Worm (Caenorhabditis elegans) whole organism, L4 larva: ENCODE results near the gene lyst-1.

ENCODE experiments used
- ZK546.5 ChIP-seq, 2 experiments: sonication (generic microtip); optimal IDR thresholded peaks; 2 replicates each; lab custom pipeline; 2017; ENCODE audit warnings: missing biosample characterization in 2 of 2, missing genetic modification characterization in 2 of 2
- gei-8 ChIP-seq: fragments of 200-800 bp; sonication (Bioruptor generic); optimal IDR thresholded peaks from 2 replicates; lab custom pipeline; 2018; ENCODE audit warnings: mild to moderate bottlenecking, missing genetic modification characterization, missing compliant biosample characterization
- lin-13 ChIP-seq: fragments of 150-350 bp; optimal IDR thresholded peaks from 2 replicates; lab custom pipeline; 2014; ENCODE audit warnings: missing biosample characterization, missing genetic modification reagents, missing genetic modification characterization
- mdl-1 ChIP-seq, 2 experiments: fragments of 150-350 bp in 1 of 2; sonication (generic microtip) in 1 of 2; optimal IDR thresholded peaks; 2 replicates each; lab custom pipeline; 2014 to 2017; ENCODE audit warnings: missing biosample characterization in 2 of 2, missing genetic modification characterization in 2 of 2
- nhr-237 ChIP-seq: sonication (generic microtip); optimal IDR thresholded peaks from 2 replicates; lab custom pipeline; 2017; ENCODE audit warnings: missing biosample characterization, missing genetic modification characterization
- pqm-1 ChIP-seq: sonication (generic microtip); optimal IDR thresholded peaks from 2 replicates; lab custom pipeline; 2017; ENCODE audit warnings: missing biosample characterization, missing genetic modification characterization

DNA sequence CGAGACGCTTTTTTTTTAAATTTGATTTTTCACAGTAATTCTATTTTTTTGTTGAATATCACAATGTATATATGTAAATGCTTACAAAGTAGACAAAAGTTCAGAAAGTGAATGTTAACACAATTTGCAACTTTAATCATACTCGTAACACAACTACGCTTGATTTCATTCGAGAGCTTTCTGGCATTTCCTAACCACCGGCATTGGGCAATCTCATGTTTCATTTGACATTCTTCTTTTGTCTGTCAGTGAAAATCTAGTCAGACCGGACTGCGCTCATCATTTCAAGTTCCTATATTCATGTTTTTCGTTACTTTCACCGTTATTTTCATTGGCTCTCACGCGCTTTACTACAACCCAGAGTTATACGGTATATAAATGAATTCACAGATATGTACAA, 29.7 kb downstream of the lyst-1 start, which contains the start of gene lgc-14:
- TF ChIP-seq ZK546.5 (tag; optimal IDR thresholded peaks at IDR 0.05; lab: Kevin White, UChicago) (no peak), nhr-237 (tag; lab: Kevin White, UChicago) (no peak), mdl-1 (tag; optimal IDR thresholded peaks at IDR 0.05; lab: Kevin White, UChicago) (no peak), lin-13 (no peak), pqm-1 (tag; lab: Kevin White, UChicago) (no peak), gei-8 (GFP tag; lab: Kevin White, UChicago) (no peak)
